Fruit fly (Drosophila melanogaster): ENCODE results near the gene CG32547.

dm6 chrX:18404150-18404631, 75.1 kb downstream of the CG32547 start:
- TF ChIP-seq Ets21C (GFP tag; optimal IDR thresholded peaks at IDR 0.05) (no peak), Gug (GFP tag; IDR thresholded peaks at IDR 0.05) (no peak), CG16779 (tag; optimal IDR thresholded peaks at IDR 0.05) (no peak), ss (GFP tag; optimal IDR thresholded peaks at IDR 0.05) (no peak), CG11294 (GFP tag; IDR thresholded peaks at IDR 0.05) (no peak), Lpt (GFP tag; optimal IDR thresholded peaks at IDR 0.05) (no peak), CG11762 (GFP tag; optimal IDR thresholded peaks at IDR 0.05; ENCODE audit: insufficient read depth) (no peak)

Measured in whole organism, prepupa.